Worm (Caenorhabditis elegans) whole organism, L1 larva: ENCODE data around the gene kgb-2.

ENCODE experiments used
- aly-2 ChIP-seq: fragments of 150-350 bp; optimal IDR thresholded peaks from 2 replicates; lab custom pipeline; 2014; ENCODE audit warnings: missing biosample characterization, missing genetic modification characterization
- blmp-1 ChIP-seq: fragments of 150-350 bp; optimal IDR thresholded peaks from 2 replicates; lab custom pipeline; 2014; ENCODE audit warnings: missing biosample characterization, missing genetic modification characterization
- ceh-82 ChIP-seq, 3 experiments: fragments of 150-350 bp in 1 of 3; sonication (generic microtip) in 2 of 3; optimal IDR thresholded peaks; 2 replicates each; lab custom pipeline; 2014 to 2017; ENCODE audit warnings: missing biosample characterization in 3 of 3, missing genetic modification characterization in 3 of 3
- ceh-88 ChIP-seq: fragments of 200-800 bp; sonication (Bioruptor generic); IDR thresholded peaks from 2 replicates; pipeline ENCODE4 v1.3.6; 2022; ENCODE audit warnings: missing genetic modification characterization, missing compliant biosample characterization
- dsc-1 ChIP-seq: sonication (generic microtip); optimal IDR thresholded peaks from 2 replicates; lab custom pipeline; 2016; ENCODE audit warnings: mild to moderate bottlenecking, missing genetic modification characterization, missing compliant biosample characterization
- elt-2 ChIP-seq: sonication (generic microtip); optimal IDR thresholded peaks from 2 replicates; lab custom pipeline; 2016; ENCODE audit warnings: missing genetic modification characterization, mild to moderate bottlenecking, inconsistent platforms, missing compliant biosample characterization, missing genetic modification reagents
- elt-3 ChIP-seq, 6 experiments: fragments of 150-350 bp in 1 of 6; sonication (generic microtip); optimal IDR thresholded peaks; 2 replicates each; lab custom pipeline; 2017 to 2018; ENCODE audit warnings: missing biosample characterization in 6 of 6, missing genetic modification characterization in 6 of 6, inconsistent platforms in 1 of 6
- grh-1 ChIP-seq: fragments of 200-800 bp; sonication (Bioruptor generic); IDR thresholded peaks from 2 replicates; pipeline ENCODE4 v1.3.6; 2022; ENCODE audit warnings: missing genetic modification reagents, missing genetic modification characterization, missing compliant biosample characterization
- lin-39 ChIP-seq: fragments of 150-350 bp; optimal IDR thresholded peaks from 2 replicates; lab custom pipeline; 2014; ENCODE audit warnings: missing biosample characterization, missing genetic modification reagents, missing genetic modification characterization
- lir-3 ChIP-seq: sonication (generic microtip); optimal IDR thresholded peaks from 2 replicates; lab custom pipeline; 2016; ENCODE audit warnings: mild to moderate bottlenecking, missing genetic modification characterization, moderate library complexity, missing compliant biosample characterization; ENCODE audit not compliant: poor library complexity
- nhr-11 ChIP-seq: fragments of 150-350 bp; optimal IDR thresholded peaks from 2 replicates; lab custom pipeline; 2014; ENCODE audit warnings: missing biosample characterization, missing genetic modification characterization
- nhr-19 ChIP-seq: fragments of 200-800 bp; sonication (Bioruptor generic); conservative IDR thresholded peaks from 2 replicates; pipeline ENCODE4 v1.3.6; 2022; ENCODE audit warnings: missing genetic modification characterization, missing compliant biosample characterization
- nhr-84 ChIP-seq: sonication (generic microtip); optimal IDR thresholded peaks from 2 replicates; lab custom pipeline; 2017; ENCODE audit warnings: missing biosample characterization, missing genetic modification characterization
- nhr-90 ChIP-seq: sonication (generic microtip); optimal IDR thresholded peaks from 2 replicates; lab custom pipeline; 2016; ENCODE audit warnings: mild to moderate bottlenecking, missing genetic modification characterization, missing compliant biosample characterization; ENCODE audit not compliant: poor library complexity
- pax-3 ChIP-seq: fragments of 200-800 bp; sonication (Bioruptor generic); optimal IDR thresholded peaks from 2 replicates; lab custom pipeline; 2018; ENCODE audit warnings: mild to moderate bottlenecking, missing genetic modification characterization, moderate library complexity, missing compliant biosample characterization
- pqm-1 ChIP-seq: sonication (generic microtip); optimal IDR thresholded peaks from 3 replicates; lab custom pipeline; 2017; ENCODE audit warnings: missing biosample characterization, missing genetic modification characterization
- rnt-1 ChIP-seq: sonication (generic microtip); optimal IDR thresholded peaks from 2 replicates; lab custom pipeline; 2016; ENCODE audit warnings: mild to moderate bottlenecking, missing genetic modification characterization, moderate library complexity, missing compliant biosample characterization
- sox-4 ChIP-seq: sonication (generic microtip); optimal IDR thresholded peaks from 2 replicates; lab custom pipeline; 2016; ENCODE audit warnings: missing genetic modification characterization, missing compliant biosample characterization
- tbx-2 ChIP-seq: sonication (generic microtip); optimal IDR thresholded peaks from 2 replicates; lab custom pipeline; 2016; ENCODE audit warnings: missing genetic modification characterization, missing compliant biosample characterization

Gene kgb-2

DNA sequence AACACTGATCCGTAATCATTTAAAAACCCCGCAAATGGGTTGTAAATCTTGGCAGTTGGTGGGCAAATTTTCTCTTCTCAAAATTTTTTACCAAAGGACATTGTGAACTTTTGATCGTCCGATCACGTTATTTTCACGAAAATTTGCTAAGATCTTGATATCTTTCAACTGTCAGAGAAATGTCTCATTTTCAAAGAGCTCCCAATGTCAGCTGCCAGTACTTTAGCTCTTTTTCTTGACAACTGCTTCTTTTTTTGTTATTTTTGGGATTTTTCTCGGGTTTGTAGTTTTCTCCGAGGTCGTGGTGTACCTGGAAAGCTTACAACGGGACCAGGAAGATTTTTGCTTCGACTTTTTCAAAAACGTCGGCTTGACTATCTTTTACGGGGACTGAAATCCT is 49.3 kb downstream of the kgb-2 start (continued):
- TF ChIP-seq aly-2 (tag; lab: Kevin White, UChicago) = no peak
- TF ChIP-seq dsc-1 (tag; lab: Kevin White, UChicago) = no peak
- peak; percentile 77 for TF ChIP-seq nhr-19
- TF ChIP-seq sox-4 (tag; lab: Kevin White, UChicago) = no peak
- no peak for TF ChIP-seq pqm-1
- TF ChIP-seq elt-2 (tag; lab: Kevin White, UChicago) = no peak
- no peak for TF ChIP-seq elt-3 (tag; optimal IDR thresholded peaks at IDR 0.05; lab: Kevin White, UChicago)
- no peak for TF ChIP-seq nhr-84
- no peak for TF ChIP-seq lir-3 (tag; lab: Kevin White, UChicago)
- peak; percentile 65 for TF ChIP-seq rnt-1 (tag; lab: Kevin White, UChicago)
- TF ChIP-seq pax-3 (tag; lab: Kevin White, UChicago) = no peak
- no peak for TF ChIP-seq nhr-90
- no peak for TF ChIP-seq nhr-11
- no peak for TF ChIP-seq tbx-2 (tag; lab: Kevin White, UChicago)
- no peak for TF ChIP-seq ceh-82 (tag; optimal IDR thresholded peaks at IDR 0.05; lab: Kevin White, UChicago)
- no peak for TF ChIP-seq blmp-1
- TF ChIP-seq lin-39 (tag; lab: Kevin White, UChicago) = peak; percentile 1
- TF ChIP-seq ceh-88 (GFP tag; lab: Robert Waterston, UW) = no peak
- TF ChIP-seq grh-1 = no peak
